Worm (Caenorhabditis elegans): Measurements from ENCODE around the gene gcy-32.

ce11 chrV:13942082-13942481 is 26.8 kb upstream of the gcy-32 start, which contains the start of gene dpr-1:
- TF ChIP-seq pha-4 (tag; optimal IDR thresholded peaks at IDR 0.05) = no peak
- TF ChIP-seq mls-2 (tag; optimal IDR thresholded peaks at IDR 0.05) = no peak
- TF ChIP-seq snpc-4 (tag; optimal IDR thresholded peaks at IDR 0.05) = no peak
- no peak for TF ChIP-seq unc-39 (tag; optimal IDR thresholded peaks at IDR 0.05)
